Fruit fly (Drosophila melanogaster) whole organism, embryonic: ENCODE results near the gene CG33932.

Experiments used
- Blimp-1 ChIP-seq: fragments of 200-800 bp; sonication (Bioruptor generic); optimal IDR thresholded peaks from 3 replicates; lab custom pipeline; 2018; ENCODE audit warnings: missing biosample characterization, missing genetic modification characterization, mild to moderate bottlenecking, moderate library complexity, missing genetic modification reagents
- CG10147 ChIP-seq: fragments of 200-800 bp; sonication (Bioruptor generic); optimal IDR thresholded peaks from 2 replicates; lab custom pipeline; 2019; ENCODE audit warnings: missing biosample characterization, mild to moderate bottlenecking, missing genetic modification characterization, moderate library complexity
- CG10267 ChIP-seq: fragments of 200-800 bp; sonication (Bioruptor generic); optimal IDR thresholded peaks from 2 replicates; lab custom pipeline; 2018; ENCODE audit warnings: missing biosample characterization, mild to moderate bottlenecking, missing genetic modification characterization, moderate library complexity
- CG10462 ChIP-seq: fragments of 200-800 bp; sonication (Bioruptor generic); optimal IDR thresholded peaks from 2 replicates; lab custom pipeline; 2016; ENCODE audit warnings: missing biosample characterization, missing genetic modification characterization
- CG10979 ChIP-seq: fragments of 200-800 bp; sonication (Bioruptor generic); optimal IDR thresholded peaks from 2 replicates; lab custom pipeline; 2018; ENCODE audit warnings: missing biosample characterization, mild to moderate bottlenecking, missing genetic modification characterization, moderate library complexity
- CG11504 ChIP-seq: fragments of 200-800 bp; sonication (Bioruptor generic); optimal IDR thresholded peaks from 3 replicates; lab custom pipeline; 2019; ENCODE audit warnings: missing biosample characterization, mild to moderate bottlenecking, missing genetic modification characterization, moderate library complexity
- CG11695 ChIP-seq: fragments of 200-800 bp; sonication (Bioruptor generic); IDR thresholded peaks from 3 replicates; pipeline ENCODE4 v1.3.6; 2022; ENCODE audit warnings: missing biosample characterization, missing genetic modification characterization
- CG12744 ChIP-seq: fragments of 200-800 bp; sonication (Bioruptor generic); optimal IDR thresholded peaks from 2 replicates; lab custom pipeline; 2016; ENCODE audit warnings: missing biosample characterization, missing genetic modification characterization
- CG13624 ChIP-seq: fragments of 200-800 bp; sonication (Bioruptor generic); optimal IDR thresholded peaks from 2 replicates; lab custom pipeline; 2016; ENCODE audit warnings: missing biosample characterization, missing genetic modification characterization
- CG14667 ChIP-seq: fragments of 200-800 bp; sonication (Bioruptor generic); IDR thresholded peaks from 2 replicates; pipeline ENCODE4 v1.3.6; 2022; ENCODE audit warnings: missing biosample characterization, missing genetic modification characterization
- CG15514 ChIP-seq: fragments of 200-800 bp; sonication (Bioruptor generic); optimal IDR thresholded peaks from 3 replicates; lab custom pipeline; 2017; ENCODE audit warnings: missing biosample characterization, missing genetic modification characterization, mild to moderate bottlenecking, moderate library complexity, missing genetic modification reagents
- CG16779 ChIP-seq: fragments of 200-800 bp; sonication (Bioruptor generic); IDR thresholded peaks from 2 replicates; pipeline ENCODE4 v1.3.6; 2022; ENCODE audit warnings: missing biosample characterization, missing genetic modification characterization
- CG17361 ChIP-seq: fragments of 200-800 bp; sonication (Bioruptor generic); IDR thresholded peaks from 3 replicates; pipeline ENCODE4 v1.3.6; 2022; ENCODE audit warnings: missing biosample characterization, missing genetic modification characterization
- CG2678 ChIP-seq: fragments of 200-800 bp; sonication (Bioruptor generic); optimal IDR thresholded peaks from 3 replicates; lab custom pipeline; 2019; ENCODE audit warnings: missing biosample characterization, mild to moderate bottlenecking, missing genetic modification characterization, moderate library complexity
- CG30403 ChIP-seq: fragments of 200-800 bp; sonication (Bioruptor generic); optimal IDR thresholded peaks from 3 replicates; lab custom pipeline; 2016; ENCODE audit warnings: missing biosample characterization, missing genetic modification characterization
- CG3163 ChIP-seq: fragments of 200-800 bp; sonication (Bioruptor generic); optimal IDR thresholded peaks from 3 replicates; lab custom pipeline; 2016; ENCODE audit warnings: missing biosample characterization, missing genetic modification characterization
- CG34224 ChIP-seq: fragments of 200-800 bp; sonication (Bioruptor generic); IDR thresholded peaks from 3 replicates; pipeline ENCODE4 v1.3.6; 2022; ENCODE audit warnings: missing biosample characterization, missing genetic modification characterization; ENCODE audit not compliant: partially characterized antibody
- CG34422 ChIP-seq: fragments of 200-800 bp; sonication (Bioruptor generic); IDR thresholded peaks from 3 replicates; pipeline ENCODE4 v1.3.6; 2022; ENCODE audit warnings: missing biosample characterization, missing genetic modification characterization
- CG3995 ChIP-seq: fragments of 200-800 bp; sonication (Bioruptor generic); optimal IDR thresholded peaks from 3 replicates; lab custom pipeline; 2016; ENCODE audit warnings: missing biosample characterization, missing genetic modification characterization
- CG6813 ChIP-seq: fragments of 200-800 bp; sonication (Bioruptor generic); optimal IDR thresholded peaks from 2 replicates; lab custom pipeline; 2017; ENCODE audit warnings: missing biosample characterization, missing genetic modification characterization, mild to moderate bottlenecking, moderate library complexity, missing genetic modification reagents
- CG6854 ChIP-seq: fragments of 200-800 bp; sonication (Bioruptor generic); optimal IDR thresholded peaks from 3 replicates; lab custom pipeline; 2017; ENCODE audit warnings: missing biosample characterization, mild to moderate bottlenecking, missing genetic modification characterization
- CG7928 ChIP-seq: fragments of 200-800 bp; sonication (Bioruptor generic); optimal IDR thresholded peaks from 2 replicates; lab custom pipeline; 2017; ENCODE audit warnings: missing biosample characterization, mild to moderate bottlenecking, missing genetic modification characterization
- CG8765 ChIP-seq: fragments of 200-800 bp; sonication (Bioruptor generic); IDR thresholded peaks from 2 replicates; pipeline ENCODE4 v1.3.6; 2022; ENCODE audit warnings: missing biosample characterization, missing genetic modification characterization
- CG8924 ChIP-seq: fragments of 200-800 bp; optimal IDR thresholded peaks from 3 replicates; lab custom pipeline; 2019; ENCODE audit warnings: missing biosample characterization, mild to moderate bottlenecking, missing genetic modification characterization, moderate library complexity
- CG8944 ChIP-seq: fragments of 200-800 bp; sonication (Bioruptor generic); optimal IDR thresholded peaks from 3 replicates; lab custom pipeline; 2016; ENCODE audit warnings: missing biosample characterization, missing genetic modification characterization
- CG9727 ChIP-seq: fragments of 200-800 bp; sonication (Bioruptor generic); optimal IDR thresholded peaks from 3 replicates; lab custom pipeline; 2017; ENCODE audit warnings: missing biosample characterization, mild to moderate bottlenecking, missing genetic modification characterization
- Eip74EF ChIP-seq, 2 experiments: fragments of 200-800 bp in 1 of 2; fragments of >200 bp in 1 of 2; sonication (Bioruptor generic) in 1 of 2; optimal IDR thresholded peaks; 2 replicates each; lab custom pipeline; 2017 to 2019; ENCODE audit warnings: missing biosample characterization in 2 of 2, missing genetic modification characterization in 2 of 2, mild to moderate bottlenecking in 1 of 2, moderate library complexity in 1 of 2
- HLHmδ ChIP-seq: fragments of 200-800 bp; sonication (Bioruptor generic); optimal IDR thresholded peaks from 2 replicates; lab custom pipeline; 2018; ENCODE audit warnings: missing biosample characterization, mild to moderate bottlenecking, missing genetic modification characterization, moderate library complexity
- Hey ChIP-seq: fragments of 200-800 bp; sonication (Bioruptor generic); optimal IDR thresholded peaks from 3 replicates; lab custom pipeline; 2018; ENCODE audit warnings: missing biosample characterization, mild to moderate bottlenecking, missing genetic modification characterization
- Med ChIP-seq: fragments of 200-800 bp; sonication (Bioruptor generic); peaks from one replicate; lab custom pipeline; 2016; ENCODE audit warnings: missing biosample characterization, missing genetic modification characterization, mild to moderate bottlenecking, inconsistent platforms, moderate library complexity
- NK7.1 ChIP-seq: fragments of 200-800 bp; sonication (Bioruptor generic); optimal IDR thresholded peaks from 3 replicates; lab custom pipeline; 2016; ENCODE audit warnings: missing biosample characterization, missing genetic modification characterization
- Opbp ChIP-seq: fragments of 200-800 bp; sonication (Bioruptor generic); IDR thresholded peaks from 3 replicates; pipeline ENCODE4 v1.3.6; 2022; ENCODE audit warnings: missing biosample characterization, missing genetic modification characterization; ENCODE audit not compliant: partially characterized antibody
- bbx ChIP-seq: fragments of 200-800 bp; sonication (Bioruptor generic); IDR thresholded peaks from 2 replicates; pipeline ENCODE4 v1.3.6; 2022; ENCODE audit warnings: missing biosample characterization, missing genetic modification characterization; ENCODE audit not compliant: partially characterized antibody
- bcd ChIP-seq: fragments of 200-800 bp; sonication (Bioruptor generic); optimal IDR thresholded peaks from 2 replicates; lab custom pipeline; 2017; ENCODE audit warnings: missing biosample characterization, mild to moderate bottlenecking, missing genetic modification characterization
- bsh ChIP-seq, 2 experiments: fragments of 200-800 bp; sonication (Bioruptor generic); optimal IDR thresholded peaks; 2 replicates each; lab custom pipeline; 2017 to 2018; ENCODE audit warnings: mild to moderate bottlenecking in 2 of 2, missing biosample characterization in 2 of 2, missing genetic modification characterization in 2 of 2, moderate library complexity in 1 of 2
- cg ChIP-seq: fragments of 200-800 bp; sonication (Bioruptor generic); optimal IDR thresholded peaks from 3 replicates; lab custom pipeline; 2019; ENCODE audit warnings: missing biosample characterization, mild to moderate bottlenecking, missing genetic modification characterization, moderate library complexity
- ci ChIP-seq: fragments of 200-800 bp; sonication (Bioruptor generic); IDR thresholded peaks from 3 replicates; pipeline ENCODE4 v1.3.6; 2022; ENCODE audit warnings: missing biosample characterization, missing genetic modification characterization
- dpn ChIP-seq, 2 experiments: fragments of 200-800 bp; sonication (Bioruptor generic); optimal IDR thresholded peaks; 3 replicates each; lab custom pipeline; 2016; ENCODE audit warnings: missing biosample characterization in 2 of 2, missing genetic modification characterization in 2 of 2
- ind ChIP-seq: fragments of 200-800 bp; sonication (Bioruptor generic); optimal IDR thresholded peaks from 3 replicates; lab custom pipeline; 2016; ENCODE audit warnings: missing biosample characterization, missing genetic modification characterization
- kay ChIP-seq: fragments of 200-800 bp; sonication (Bioruptor generic); optimal IDR thresholded peaks from 2 replicates; lab custom pipeline; 2016; ENCODE audit warnings: missing biosample characterization, missing genetic modification characterization
- lilli ChIP-seq: fragments of 200-800 bp; sonication (Bioruptor generic); optimal IDR thresholded peaks from 3 replicates; lab custom pipeline; 2016; ENCODE audit warnings: missing biosample characterization, missing genetic modification characterization
- phol ChIP-seq: fragments of 200-800 bp; sonication (Bioruptor generic); optimal IDR thresholded peaks from 3 replicates; lab custom pipeline; 2018; ENCODE audit warnings: missing biosample characterization, mild to moderate bottlenecking, missing genetic modification characterization, moderate library complexity
- prd ChIP-seq, 3 experiments: fragments of >200 bp in 2 of 3; fragments of 200-800 bp in 1 of 3; sonication (Bioruptor generic) in 1 of 3; optimal IDR thresholded peaks in 2 of 3; IDR thresholded peaks in 1 of 3; 2 replicates in 2 of 3; 3 replicates in 1 of 3; pipeline versions ENCODE4 v1.3.6 to Lab custom; 2017 to 2022; ENCODE audit warnings: missing biosample characterization in 1 of 3, missing genetic modification characterization in 1 of 3
- sd ChIP-seq: fragments of 200-800 bp; sonication (Bioruptor generic); optimal IDR thresholded peaks from 3 replicates; lab custom pipeline; 2018; ENCODE audit warnings: missing biosample characterization, mild to moderate bottlenecking, missing genetic modification characterization, moderate library complexity
- sens ChIP-seq: fragments of 200-800 bp; sonication (Bioruptor generic); peaks from one replicate; lab custom pipeline; 2016; ENCODE audit warnings: missing biosample characterization, missing genetic modification characterization
- sisA ChIP-seq: fragments of 200-800 bp; sonication (Bioruptor generic); IDR thresholded peaks from 2 replicates; pipeline ENCODE4 v1.3.6; 2022; ENCODE audit warnings: missing biosample characterization, missing genetic modification characterization
- sug ChIP-seq: fragments of 200-800 bp; optimal IDR thresholded peaks from 2 replicates; lab custom pipeline; 2019; ENCODE audit warnings: missing biosample characterization, mild to moderate bottlenecking, missing genetic modification characterization, moderate library complexity
- trem ChIP-seq: fragments of 200-800 bp; optimal IDR thresholded peaks from 3 replicates; lab custom pipeline; 2019; ENCODE audit warnings: missing biosample characterization, mild to moderate bottlenecking, missing genetic modification characterization, moderate library complexity
- zfh2 ChIP-seq: fragments of 200-800 bp; sonication (Bioruptor generic); optimal IDR thresholded peaks from 2 replicates; lab custom pipeline; 2016; ENCODE audit warnings: missing biosample characterization, missing genetic modification characterization

The CG33932 gene

dm6 chrX:19762167-19762566, 17.9 kb downstream of the CG33932 start (continued):
- TF ChIP-seq CG3995 (GFP tag; lab: Kevin White, UChicago) (no peak), CG16779 (GFP tag; lab: Robert Waterston, UW) (no peak), CG30403 (GFP tag; lab: Kevin White, UChicago) (no peak), sd (tag; lab: Kevin White, UChicago) (peak; percentile 53), trem (tag; lab: Kevin White, UChicago) (peak; percentile 23), CG11695 (GFP tag; lab: Robert Waterston, UW) (no peak), CG12744 (GFP tag; lab: Kevin White, UChicago) (no peak), CG8765 (GFP tag; lab: Robert Waterston, UW) (no peak), CG34224 (GFP tag; lab: Robert Waterston, UW) (peak; percentile 38; the same call in 2 of the 3 replicates), bbx (GFP tag; lab: Robert Waterston, UW) (peak; percentile 65), Opbp (peak; percentile 52; the same call in 1 of the 3 replicates), bcd (no peak), CG11504 (tag; lab: Kevin White, UChicago) (no peak), CG15514 (GFP tag; lab: Kevin White, UChicago) (peak; percentile 61), Eip74EF (GFP tag; optimal IDR thresholded peaks at IDR 0.05; lab: Kevin White, UChicago) (no peak), CG6854 (GFP tag; lab: Kevin White, UChicago) (no peak), CG13624 (GFP tag; lab: Kevin White, UChicago) (no peak), CG10147 (no peak), kay (GFP tag; lab: Kevin White, UChicago) (no peak), CG9727 (GFP tag; lab: Kevin White, UChicago) (no peak), zfh2 (GFP tag; lab: Kevin White, UChicago) (no peak), ind (GFP tag; lab: Kevin White, UChicago) (no peak), HLHmδ (GFP tag; lab: Kevin White, UChicago) (no peak)

- TF ChIP-seq cg (GFP tag; lab: Kevin White, UChicago) = peak; percentile 66
- peak; percentile 8 for TF ChIP-seq CG10462 (GFP tag; lab: Kevin White, UChicago)
- peak; percentile 8 for TF ChIP-seq Blimp-1
- peak; percentile 86 for TF ChIP-seq sens (GFP tag; lab: Kevin White, UChicago)
- peak; percentile 84 for TF ChIP-seq Med (GFP tag; lab: Kevin White, UChicago)
- peak; percentile 32 for TF ChIP-seq phol (tag; lab: Kevin White, UChicago)
- peak; percentile 35 for TF ChIP-seq CG8944 (GFP tag; lab: Kevin White, UChicago)
- peak in 1 of 2 experiments; percentile 5 for TF ChIP-seq bsh (GFP tag; optimal IDR thresholded peaks at IDR 0.05; lab: Kevin White, UChicago)
- TF ChIP-seq CG10267 (tag; lab: Kevin White, UChicago) = peak; percentile 2
- TF ChIP-seq sug (tag; lab: Kevin White, UChicago) = no peak
- peak; percentile 20 for TF ChIP-seq CG10979 (tag; lab: Kevin White, UChicago)
- no peak for TF ChIP-seq prd (optimal IDR thresholded peaks at IDR 0.05; lab: Kevin White, UChicago)
- peak; percentile 39; the same call in 2 of the 3 replicates for TF ChIP-seq prd (GFP tag; IDR thresholded peaks at IDR 0.05; lab: Robert Waterston, UW)
- TF ChIP-seq Hey (tag; lab: Kevin White, UChicago) = no peak
- TF ChIP-seq NK7.1 (GFP tag; lab: Kevin White, UChicago) = no peak
- peak in 1 of 2 experiments; percentile 9 for TF ChIP-seq dpn (GFP tag; optimal IDR thresholded peaks at IDR 0.05; lab: Kevin White, UChicago)
- TF ChIP-seq lilli = peak; percentile 32
- peak; percentile 31 for TF ChIP-seq CG2678 (tag; lab: Kevin White, UChicago)
- TF ChIP-seq CG8924 (tag; lab: Kevin White, UChicago) = no peak
- no peak for TF ChIP-seq CG14667 (GFP tag; lab: Robert Waterston, UW)
- TF ChIP-seq sisA = peak; percentile 22; the same call in 1 of the 2 replicates
- no peak for TF ChIP-seq ci (GFP tag; lab: Robert Waterston, UW)
- TF ChIP-seq CG34422 (GFP tag; lab: Robert Waterston, UW) = no peak
- TF ChIP-seq CG17361 (GFP tag; lab: Robert Waterston, UW) = no peak
- TF ChIP-seq CG7928 (GFP tag; lab: Kevin White, UChicago) = no peak
- TF ChIP-seq CG6813 = peak; percentile 11
- TF ChIP-seq CG3163 (GFP tag; lab: Kevin White, UChicago) = no peak
Measured at dm6 chrX:19763440-19764002, 19.3 kb downstream of the CG33932 start.
